Worm (Caenorhabditis elegans) whole organism, midembryonic: ENCODE results near the gene srj-1.

Experiments used
- T22C8.4 ChIP-seq: fragments of 200-800 bp; sonication (Bioruptor generic); IDR thresholded peaks from 2 replicates; pipeline ENCODE4 v1.3.6; 2022; ENCODE audit warnings: missing genetic modification characterization, missing compliant biosample characterization
- cog-1 ChIP-seq: sonication (generic microtip); optimal IDR thresholded peaks from 2 replicates; lab custom pipeline; 2016; ENCODE audit warnings: missing genetic modification characterization, missing compliant biosample characterization
- flt-1 ChIP-seq: fragments of 200-800 bp; sonication (Bioruptor generic); IDR thresholded peaks from 2 replicates; pipeline ENCODE4 v1.3.6; 2022; ENCODE audit warnings: missing genetic modification characterization, missing compliant biosample characterization
- klf-2 ChIP-seq: fragments of 200-800 bp; sonication (Bioruptor generic); conservative IDR thresholded peaks from 2 replicates; pipeline ENCODE4 v1.3.6; 2022; ENCODE audit warnings: missing genetic modification reagents, missing genetic modification characterization, missing compliant biosample characterization
- med-1 ChIP-seq: sonication (generic microtip); optimal IDR thresholded peaks from 2 replicates; lab custom pipeline; 2017; ENCODE audit warnings: missing genetic modification characterization, mild to moderate bottlenecking, missing compliant biosample characterization, antibody characterized with exemption, missing genetic modification reagents; ENCODE audit not compliant: insufficient read depth
- ref-1 ChIP-seq: fragments of 200-800 bp; sonication (Bioruptor generic); conservative IDR thresholded peaks from 2 replicates; pipeline ENCODE4 v1.3.6; 2022; ENCODE audit warnings: missing genetic modification reagents, missing genetic modification characterization, missing compliant biosample characterization
- tab-1 ChIP-seq: fragments of 200-800 bp; sonication (Bioruptor generic); IDR thresholded peaks from 2 replicates; pipeline ENCODE4 v1.3.6; 2022; ENCODE audit warnings: missing genetic modification characterization, missing compliant biosample characterization
- ztf-23 ChIP-seq: fragments of 200-800 bp; sonication (Bioruptor generic); IDR thresholded peaks from 2 replicates; pipeline ENCODE4 v1.3.6; 2022; ENCODE audit warnings: missing genetic modification reagents, missing genetic modification characterization, missing compliant biosample characterization
- ztf-29 ChIP-seq: fragments of 200-800 bp; sonication (Bioruptor generic); IDR thresholded peaks from 2 replicates; pipeline ENCODE4 v1.3.6; 2022; ENCODE audit warnings: missing genetic modification reagents, missing genetic modification characterization, missing compliant biosample characterization

srj-1 gene

DNA sequence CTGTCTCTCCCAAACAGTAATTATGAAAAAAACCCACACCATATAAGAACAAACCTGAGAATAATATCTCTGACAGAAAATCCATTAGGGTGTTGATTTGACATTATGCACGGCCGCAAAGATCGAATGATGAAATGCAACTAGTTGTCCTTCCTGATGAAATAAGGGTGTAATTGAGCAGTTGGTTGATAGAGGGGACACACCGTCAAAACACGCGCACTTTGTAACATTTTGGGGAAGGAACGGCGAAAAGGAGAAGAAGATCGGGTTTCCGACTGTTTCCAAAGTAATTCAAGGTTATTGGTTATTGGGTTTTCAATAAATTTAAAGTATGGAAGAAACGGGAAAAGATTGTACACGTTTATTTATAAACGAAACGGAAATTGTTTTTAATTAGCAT, 43.2 kb downstream of the srj-1 start, which contains the start of gene ZK822.1:
Gene ZK822.1, minus strand, starts transcription at position 121 of the 400 bp plus-strand sequence.
- TF ChIP-seq tab-1 (no peak), ztf-29 (GFP tag; lab: Robert Waterston, UW) (no peak), med-1 (GFP tag; lab: Kevin White, UChicago) (no peak), flt-1 (no peak), ref-1 (GFP tag; lab: Robert Waterston, UW) (no peak), cog-1 (tag; lab: Kevin White, UChicago) (no peak), ztf-23 (GFP tag; lab: Robert Waterston, UW) (no peak), T22C8.4 (GFP tag; lab: Robert Waterston, UW) (no peak), klf-2 (GFP tag; lab: Robert Waterston, UW) (no peak)

DNA sequence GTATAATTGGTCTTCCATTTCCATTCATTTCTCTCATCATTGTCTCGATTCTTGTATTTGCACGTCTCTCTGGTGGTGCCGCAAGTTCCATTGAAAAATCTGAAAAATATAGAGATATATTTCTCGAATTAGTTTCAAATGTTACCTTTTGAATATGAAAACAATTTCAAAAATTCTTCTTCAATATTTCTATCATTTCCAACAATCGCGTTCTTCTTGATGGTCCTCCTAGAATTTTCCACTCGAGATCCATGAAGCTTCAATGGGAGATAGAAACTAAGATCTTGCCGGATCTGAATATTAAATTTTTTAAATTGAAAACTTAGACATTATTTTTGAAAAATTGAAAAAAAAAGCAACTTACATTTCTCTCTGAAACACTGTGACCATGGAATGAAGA, 46.2 kb downstream of the srj-1 start:
- TF ChIP-seq klf-2 (GFP tag; lab: Robert Waterston, UW) (no peak), flt-1 (no peak), tab-1 (no peak), med-1 (GFP tag; lab: Kevin White, UChicago) (no peak), ref-1 (GFP tag; lab: Robert Waterston, UW) (no peak), T22C8.4 (GFP tag; lab: Robert Waterston, UW) (no peak), ztf-29 (GFP tag; lab: Robert Waterston, UW) (no peak), ztf-23 (GFP tag; lab: Robert Waterston, UW) (no peak), cog-1 (tag; lab: Kevin White, UChicago) (no peak)

DNA sequence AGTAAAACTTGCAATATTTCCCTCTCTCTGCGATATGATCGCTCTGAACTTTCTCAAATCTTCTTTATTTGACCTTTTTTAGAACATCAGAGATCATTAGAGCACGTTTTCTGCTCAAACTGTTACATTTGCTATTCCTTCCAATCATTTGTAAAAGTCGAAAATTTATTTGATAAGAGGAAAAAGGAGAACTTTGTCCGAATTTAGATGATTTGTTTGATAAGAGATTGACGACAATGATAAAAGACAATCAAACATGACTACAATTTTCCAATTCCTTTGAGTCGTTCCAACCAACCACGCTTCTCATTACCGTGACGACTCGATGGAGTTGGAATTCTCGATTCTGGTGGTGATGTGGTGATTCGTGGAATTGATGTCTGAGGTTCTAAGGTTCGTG, 47.3 kb downstream of the srj-1 start:
- TF ChIP-seq klf-2 (GFP tag; lab: Robert Waterston, UW) (no peak), med-1 (GFP tag; lab: Kevin White, UChicago) (no peak), ztf-29 (GFP tag; lab: Robert Waterston, UW) (no peak), tab-1 (no peak), ztf-23 (GFP tag; lab: Robert Waterston, UW) (no peak), ref-1 (GFP tag; lab: Robert Waterston, UW) (no peak), cog-1 (tag; lab: Kevin White, UChicago) (no peak), T22C8.4 (GFP tag; lab: Robert Waterston, UW) (no peak), flt-1 (no peak)

DNA sequence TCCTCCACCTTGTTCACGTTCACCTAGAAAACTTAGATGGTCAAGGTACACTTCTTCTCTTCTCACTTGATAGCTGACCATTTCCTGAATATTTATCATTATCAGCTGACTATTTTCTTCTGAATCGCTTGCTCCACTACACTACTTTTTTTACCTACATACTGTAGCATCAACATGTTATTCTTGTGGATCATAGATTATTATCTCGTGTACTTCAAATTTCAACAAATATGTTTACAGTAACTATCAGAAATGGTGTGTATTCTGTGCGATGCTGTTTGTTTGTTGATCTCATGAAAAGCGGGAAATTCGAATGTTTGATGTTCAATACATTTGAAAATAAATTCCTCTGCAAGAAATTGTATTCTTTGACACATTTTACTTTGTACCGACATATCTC, 48.3 kb downstream of the srj-1 start, which contains the start of gene ZK822.10:
Gene ZK822.10, plus strand, starts transcription at position 231 of the 400 bp plus-strand sequence.
- no peak for TF ChIP-seq cog-1 (tag; lab: Kevin White, UChicago)
- TF ChIP-seq T22C8.4 (GFP tag; lab: Robert Waterston, UW), result no peak
- no peak for TF ChIP-seq ref-1 (GFP tag; lab: Robert Waterston, UW)
- no peak for TF ChIP-seq ztf-29 (GFP tag; lab: Robert Waterston, UW)

DNA sequence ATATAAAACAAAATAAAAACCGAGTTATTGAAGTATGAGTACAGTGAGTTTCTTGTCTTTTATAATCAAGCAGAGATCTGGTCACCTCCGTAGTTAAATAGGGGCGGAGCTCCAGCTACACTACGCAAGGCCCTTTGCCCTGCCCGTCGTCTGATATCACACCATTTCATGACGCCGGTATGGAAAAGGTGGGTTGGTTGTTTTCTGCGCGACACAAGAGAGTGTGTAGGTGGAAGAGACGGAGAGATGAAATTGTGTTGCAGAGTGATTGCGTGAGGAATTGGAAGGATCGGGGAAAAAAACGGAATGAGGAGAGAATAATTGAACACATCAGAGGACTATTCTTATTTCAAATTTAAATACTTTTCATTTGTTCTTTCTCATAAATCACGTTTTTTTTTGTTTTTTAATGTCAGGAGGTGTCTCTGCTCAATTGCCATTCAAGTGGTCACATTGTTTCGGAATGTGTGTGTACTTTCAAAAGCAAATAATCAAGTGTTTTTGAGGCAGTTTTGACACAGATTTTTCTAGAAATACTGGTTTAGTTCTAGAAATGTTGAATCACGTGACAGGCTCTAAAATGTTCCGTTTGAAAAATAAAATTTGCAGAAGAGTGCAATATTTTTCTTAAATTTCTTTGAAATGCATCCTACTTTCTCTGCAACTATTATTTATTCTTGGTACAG, 49.3 kb downstream of the srj-1 start, which contains the start of gene ZK822.9:
Gene ZK822.9, plus strand, starts transcription at position 180 of the 686 bp plus-strand sequence.
- no peak for TF ChIP-seq flt-1
- no peak for TF ChIP-seq ztf-23 (GFP tag; lab: Robert Waterston, UW)
- no peak for TF ChIP-seq med-1 (GFP tag; lab: Kevin White, UChicago)
- no peak for TF ChIP-seq ztf-29 (GFP tag; lab: Robert Waterston, UW)
- no peak for TF ChIP-seq T22C8.4 (GFP tag; lab: Robert Waterston, UW)
- no peak for TF ChIP-seq ref-1 (GFP tag; lab: Robert Waterston, UW)
- no peak for TF ChIP-seq cog-1 (tag; lab: Kevin White, UChicago)
- no peak for TF ChIP-seq klf-2 (GFP tag; lab: Robert Waterston, UW)
- TF ChIP-seq tab-1, result no peak

DNA sequence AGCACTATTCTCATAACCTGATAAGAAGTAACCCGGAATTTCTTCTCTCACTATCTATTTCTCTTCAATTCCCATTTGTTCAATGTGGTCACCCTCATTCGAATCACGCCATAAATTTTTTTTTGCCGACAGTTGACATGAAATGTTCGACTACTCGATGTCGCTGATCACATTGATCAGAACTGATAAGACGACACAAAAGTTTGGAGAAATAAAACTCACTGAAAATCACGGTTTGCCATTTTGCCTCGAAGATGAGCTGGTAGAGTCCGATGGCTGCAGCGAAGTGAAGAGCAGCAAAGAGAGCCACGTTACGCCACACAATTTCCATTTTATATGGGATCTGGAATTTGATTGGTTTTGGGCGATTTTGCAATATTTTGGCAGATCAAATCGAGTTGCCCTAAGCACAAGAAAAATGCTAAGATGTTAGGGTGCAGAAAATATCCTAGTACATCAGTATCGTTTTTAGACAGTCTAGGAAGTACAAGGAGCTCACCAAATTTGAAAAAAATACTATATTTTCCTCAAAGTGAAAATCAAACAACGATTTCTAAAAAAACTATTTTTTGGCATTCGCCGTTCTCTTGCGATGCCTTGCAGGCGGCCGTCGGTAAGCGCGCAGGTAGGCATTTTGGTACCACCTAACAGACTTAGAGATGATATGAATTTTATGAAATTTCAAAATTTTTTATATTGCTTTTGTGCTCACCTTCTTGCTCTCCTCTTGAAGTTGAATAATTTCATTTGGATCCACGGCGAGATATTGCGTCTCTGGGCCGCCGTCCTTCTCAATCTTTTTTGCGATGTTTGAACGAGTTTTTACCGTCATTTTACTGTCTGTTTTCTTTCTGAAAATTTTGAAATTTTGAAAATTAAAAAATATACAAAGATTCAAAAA, 50.1 kb downstream of the srj-1 start, which contains the start of gene fat-6:
Gene fat-6, minus strand, starts transcription at position 851 of the 901 bp plus-strand sequence.
- no peak for TF ChIP-seq ztf-23 (GFP tag; lab: Robert Waterston, UW)
- TF ChIP-seq cog-1 (tag; lab: Kevin White, UChicago), result no peak
- no peak for TF ChIP-seq ztf-29 (GFP tag; lab: Robert Waterston, UW)
- no peak for TF ChIP-seq med-1 (GFP tag; lab: Kevin White, UChicago)
- TF ChIP-seq flt-1, result no peak
- TF ChIP-seq T22C8.4 (GFP tag; lab: Robert Waterston, UW), result no peak
- TF ChIP-seq klf-2 (GFP tag; lab: Robert Waterston, UW), result no peak
- TF ChIP-seq ref-1 (GFP tag; lab: Robert Waterston, UW), result no peak
- TF ChIP-seq tab-1, result no peak

DNA sequence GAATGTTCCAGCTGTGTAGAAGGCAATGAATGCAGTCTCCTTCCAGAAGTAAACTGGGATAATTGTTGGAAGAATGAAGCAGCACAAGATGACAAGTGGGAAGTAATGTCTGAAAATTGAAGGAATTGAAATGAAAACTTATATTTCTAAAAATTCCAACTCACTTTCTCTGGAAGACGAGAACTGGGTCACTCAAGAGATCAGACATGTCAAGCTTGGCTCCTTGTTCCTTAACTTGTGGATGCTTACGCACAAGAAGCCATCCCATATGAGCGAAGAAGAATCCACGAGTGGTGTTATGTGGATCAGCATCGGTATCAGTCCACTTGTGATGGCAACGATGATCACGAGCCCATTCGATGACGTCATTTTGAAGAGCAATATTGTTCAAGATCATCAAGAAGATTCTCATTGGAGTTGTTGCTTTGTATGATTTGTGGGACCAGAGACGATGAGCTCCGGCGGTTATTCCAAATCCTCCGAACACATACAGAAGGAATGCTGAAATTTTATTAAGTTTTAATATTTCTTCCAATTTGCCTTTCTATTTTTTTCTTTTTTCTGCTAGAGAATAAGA, 50.9 kb downstream of the srj-1 start:
- TF ChIP-seq med-1 (GFP tag; lab: Kevin White, UChicago) (no peak), klf-2 (GFP tag; lab: Robert Waterston, UW) (no peak), ref-1 (GFP tag; lab: Robert Waterston, UW) (no peak), cog-1 (tag; lab: Kevin White, UChicago) (no peak)
